Worm (Caenorhabditis elegans): Measurements from ENCODE around the gene Y17G7B.21.

The Y17G7B.21 gene

DNA sequence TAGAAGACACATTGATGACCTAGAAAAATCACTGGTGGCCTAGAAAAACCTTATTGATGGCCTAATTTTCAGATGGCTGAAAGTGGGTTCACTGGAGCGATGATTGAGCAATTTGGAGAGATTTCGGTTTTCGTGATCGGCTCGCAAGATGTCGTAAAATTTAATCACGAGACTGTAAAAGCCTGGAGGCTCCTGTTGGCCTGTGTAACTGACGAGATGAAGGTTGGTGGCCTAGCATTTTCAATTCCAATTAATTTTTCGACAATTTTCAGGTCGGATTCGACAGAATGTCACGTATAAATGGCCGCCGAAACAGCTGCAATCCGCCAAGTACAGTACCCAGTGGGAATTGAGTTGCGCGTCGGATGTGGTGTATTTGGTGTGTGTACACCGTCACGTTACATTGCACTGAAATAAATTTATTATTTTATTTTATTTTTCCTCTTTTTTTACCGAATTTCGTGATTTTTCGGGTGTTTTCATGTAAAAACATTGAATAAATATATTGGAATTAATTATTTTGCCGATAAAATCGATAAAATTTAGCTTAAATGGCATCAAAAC, 45.9 kb upstream of the Y17G7B.21 start, which contains the start of gene Y17G7B.12:
TSS of gene Y17G7B.12 (plus strand) at position 547 of the 564 bp plus-strand sequence.
- TF ChIP-seq nfya-1 (tag; optimal IDR thresholded peaks at IDR 0.05; ENCODE audit: borderline replicate concordance, insufficient read depth) (no peak), ceh-58 (GFP tag; IDR thresholded peaks at IDR 0.05) (no peak), sea-2 (GFP tag; IDR thresholded peaks at IDR 0.05) (no peak), egrh-3 (GFP tag; IDR thresholded peaks at IDR 0.05) (no peak), zim-3 (tag; optimal IDR thresholded peaks at IDR 0.05) (no peak), F22D6.2 (tag; optimal IDR thresholded peaks at IDR 0.05) (no peak), ama-1 (optimal IDR thresholded peaks at IDR 0.05) (no peak), ama-1 (GFP tag; optimal IDR thresholded peaks at IDR 0.05) (no peak)

- TF ChIP-seq repo-1 (tag; optimal IDR thresholded peaks at IDR 0.05), result no peak
- TF ChIP-seq dox-1 (GFP tag; IDR thresholded peaks at IDR 0.05), result no peak
- TF ChIP-seq ZK185.1 (tag; optimal IDR thresholded peaks at IDR 0.05; ENCODE audit: poor library complexity, severe bottlenecking), result no peak
- TF ChIP-seq B0019.2 (GFP tag; conservative IDR thresholded peaks at IDR 0.05), result no peak
- no peak for TF ChIP-seq B0261.1 (tag; optimal IDR thresholded peaks at IDR 0.05)
- no peak for TF ChIP-seq ztf-22 (GFP tag; optimal IDR thresholded peaks at IDR 0.05)
- TF ChIP-seq madf-8 (GFP tag; conservative IDR thresholded peaks at IDR 0.05), result no peak
- no peak for TF ChIP-seq nhr-90 (tag; optimal IDR thresholded peaks at IDR 0.05)
- TF ChIP-seq tlf-1 (GFP tag; optimal IDR thresholded peaks at IDR 0.05), result no peak
- TF ChIP-seq mcd-1 (GFP tag; IDR thresholded peaks at IDR 0.05), result no peak
- no peak for TF ChIP-seq let-607 (tag; optimal IDR thresholded peaks at IDR 0.05)
- TF ChIP-seq Y95B8A.8 (GFP tag; IDR thresholded peaks at IDR 0.05), result no peak
- no peak for TF ChIP-seq egl-44 (GFP tag; IDR thresholded peaks at IDR 0.05)
- no peak for TF ChIP-seq cebp-2 (GFP tag; IDR thresholded peaks at IDR 0.05)
- no peak for TF ChIP-seq lir-1 (GFP tag; conservative IDR thresholded peaks at IDR 0.05)
- no peak for TF ChIP-seq athp-1 (tag; optimal IDR thresholded peaks at IDR 0.05)
- TF ChIP-seq C17E4.6 (GFP tag; IDR thresholded peaks at IDR 0.05), result no peak
- no peak for TF ChIP-seq ztf-28 (GFP tag; IDR thresholded peaks at IDR 0.05)
- TF ChIP-seq ceh-40 (GFP tag; IDR thresholded peaks at IDR 0.05), result no peak
- no peak for TF ChIP-seq let-526 (GFP tag; IDR thresholded peaks at IDR 0.05)
Observed at ce11 chrII:12008772-12009171, 31.3 kb upstream of the Y17G7B.21 start, which contains the start of gene glb-29. glb-29 (plus strand) TSS chrII:12009072.

DNA sequence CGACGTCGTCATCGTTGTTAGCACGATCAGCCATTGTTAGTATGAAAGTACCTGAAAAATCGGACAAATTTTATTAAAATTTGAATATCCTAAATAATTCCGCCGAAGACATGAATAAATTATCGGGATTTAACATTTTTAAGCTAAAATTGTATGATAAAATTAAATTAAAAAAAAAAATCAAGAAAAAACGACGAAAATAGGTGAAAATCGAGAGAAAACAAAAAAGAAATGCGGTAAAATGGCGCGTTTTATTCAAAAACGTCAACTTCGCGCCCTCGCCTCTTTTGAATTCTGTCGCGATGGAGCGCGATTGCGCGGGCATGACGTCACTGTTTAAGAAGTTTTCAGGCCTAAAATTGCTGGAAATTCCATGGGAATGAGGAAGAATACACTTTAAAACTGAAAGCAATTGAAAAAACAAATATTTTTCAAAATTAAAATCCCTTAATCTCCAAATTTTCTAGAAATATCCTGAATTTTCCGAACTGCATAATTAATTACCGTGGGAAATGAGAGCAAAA, 29.2 kb upstream of the Y17G7B.21 start, which contains the start of gene mcm-2:
TSS of gene mcm-2 (minus strand) at position 51 of the 524 bp plus-strand sequence.
- TF ChIP-seq hrde-1 (tag; optimal IDR thresholded peaks at IDR 0.05; ENCODE audit: borderline replicate concordance), result peak; percentile 46
- TF ChIP-seq bed-2 (GFP tag; IDR thresholded peaks at IDR 0.05), result no peak
- peak; percentile 10 for TF ChIP-seq ztf-18 (tag; optimal IDR thresholded peaks at IDR 0.05)
- peak; percentile 86 for TF ChIP-seq rcor-1 (GFP tag; IDR thresholded peaks at IDR 0.05)
- peak; percentile 65; the same call in 1 of the 2 replicates for TF ChIP-seq Y79H2A.3 (GFP tag; conservative IDR thresholded peaks at IDR 0.05)
- no peak for TF ChIP-seq rpc-1 (optimal IDR thresholded peaks at IDR 0.05)
- peak; percentile 9 for TF ChIP-seq rpc-1 (tag; optimal IDR thresholded peaks at IDR 0.05)
- no peak for TF ChIP-seq sdz-38 (tag; optimal IDR thresholded peaks at IDR 0.05)
- peak; percentile 90 for TF ChIP-seq F33H1.4 (GFP tag; IDR thresholded peaks at IDR 0.05)
- no peak for TF ChIP-seq F37B4.10 (GFP tag; IDR thresholded peaks at IDR 0.05)
- TF ChIP-seq madf-8 (GFP tag; conservative IDR thresholded peaks at IDR 0.05), result peak; percentile 99
- no peak for TF ChIP-seq F10E7.11 (tag; optimal IDR thresholded peaks at IDR 0.05)
- TF ChIP-seq mcd-1 (GFP tag; IDR thresholded peaks at IDR 0.05), result peak; percentile 98
- peak; percentile 93 for TF ChIP-seq atf-7 (tag; optimal IDR thresholded peaks at IDR 0.05)
- TF ChIP-seq lir-1 (GFP tag; conservative IDR thresholded peaks at IDR 0.05), result peak; percentile 87
- no peak for TF ChIP-seq tbp1 (GFP tag; optimal IDR thresholded peaks at IDR 0.05)
- TF ChIP-seq die-1 (tag; optimal IDR thresholded peaks at IDR 0.05), result peak; percentile 36
- peak; percentile 75 for TF ChIP-seq attf-3 (GFP tag; conservative IDR thresholded peaks at IDR 0.05)
- TF ChIP-seq pbrm-1 (GFP tag; IDR thresholded peaks at IDR 0.05), result peak; percentile 86
- TF ChIP-seq Y53F4B.3 (GFP tag; IDR thresholded peaks at IDR 0.05), result no peak
- TF ChIP-seq snpc-1.1 (tag; optimal IDR thresholded peaks at IDR 0.05; ENCODE audit: insufficient read depth), result peak; percentile 69
- TF ChIP-seq madf-10 (tag; optimal IDR thresholded peaks at IDR 0.05), result no peak

All from whole organism, young adult.